Worm (Caenorhabditis elegans) whole organism, L2 larva: ENCODE results near the gene R08C7.8.
A peak's percentile ranks its signal among the peaks of the same experiment; 100 is the strongest.

Experiments used
- R02D3.7 ChIP-seq: fragments of 150-350 bp; optimal IDR thresholded peaks from 2 replicates; lab custom pipeline; 2014; ENCODE audit warnings: missing biosample characterization, missing genetic modification characterization
- ZK546.5 ChIP-seq: sonication (generic microtip); optimal IDR thresholded peaks from 2 replicates; lab custom pipeline; 2017; ENCODE audit warnings: missing biosample characterization, missing genetic modification characterization
- blmp-1 ChIP-seq: sonication (generic microtip); optimal IDR thresholded peaks from 2 replicates; lab custom pipeline; 2017; ENCODE audit warnings: missing genetic modification characterization, mild to moderate bottlenecking, missing compliant biosample characterization, antibody characterized with exemption, moderate library complexity; ENCODE audit not compliant: insufficient read depth
- fos-1 ChIP-seq: fragments of 150-350 bp; optimal IDR thresholded peaks from 2 replicates; lab custom pipeline; 2014; ENCODE audit warnings: missing biosample characterization, missing genetic modification characterization
- gmeb-1 ChIP-seq: fragments of 150-350 bp; optimal IDR thresholded peaks from 2 replicates; lab custom pipeline; 2014; ENCODE audit warnings: missing biosample characterization, missing genetic modification characterization
- lin-13 ChIP-seq: fragments of 150-350 bp; optimal IDR thresholded peaks from 2 replicates; lab custom pipeline; 2014; ENCODE audit warnings: missing biosample characterization, missing genetic modification reagents, missing genetic modification characterization
- lin-39 ChIP-seq: fragments of 150-350 bp; optimal IDR thresholded peaks from 2 replicates; lab custom pipeline; 2014; ENCODE audit warnings: missing biosample characterization, missing genetic modification reagents, missing genetic modification characterization
- nhr-11 ChIP-seq: fragments of 150-350 bp; optimal IDR thresholded peaks from 2 replicates; lab custom pipeline; 2014; ENCODE audit warnings: missing biosample characterization, missing genetic modification characterization
- nhr-237 ChIP-seq: fragments of 150-350 bp; optimal IDR thresholded peaks from 2 replicates; lab custom pipeline; 2014; ENCODE audit warnings: missing biosample characterization, missing genetic modification characterization
- nhr-77 ChIP-seq: fragments of 150-350 bp; optimal IDR thresholded peaks from 2 replicates; lab custom pipeline; 2014; ENCODE audit warnings: missing biosample characterization, missing genetic modification characterization
- skn-1 ChIP-seq: sonication (generic microtip); optimal IDR thresholded peaks from 2 replicates; lab custom pipeline; 2017; ENCODE audit warnings: missing biosample characterization, missing genetic modification characterization

- TF ChIP-seq ZK546.5 (tag; lab: Kevin White, UChicago) (no peak), nhr-77 (no peak), lin-13 (GFP tag; lab: Kevin White, UChicago) (peak; percentile 15), R02D3.7 (tag; lab: Kevin White, UChicago) (no peak), gmeb-1 (no peak), skn-1 (tag; lab: Kevin White, UChicago) (no peak), nhr-237 (no peak), blmp-1 (peak; percentile 38), lin-39 (no peak), fos-1 (tag; lab: Kevin White, UChicago) (no peak), nhr-11 (tag; lab: Kevin White, UChicago) (no peak)
Measured at ce11 chrIV:4454330-4455173, 20.2 kb upstream of the R08C7.8 start, which contains the start of gene R08C7.11.
